Worm (Caenorhabditis elegans) whole organism, early embryonic: ENCODE results near the gene Y57A10A.14.

Experiments
- B0310.2 ChIP-seq: sonication (generic microtip); optimal IDR thresholded peaks from 2 replicates; lab custom pipeline; 2016; ENCODE audit warnings: mild to moderate bottlenecking, missing genetic modification characterization, missing compliant biosample characterization
- F13C5.2 ChIP-seq: sonication (generic microtip); optimal IDR thresholded peaks from 2 replicates; lab custom pipeline; 2017; ENCODE audit warnings: mild to moderate bottlenecking, missing genetic modification characterization, inconsistent platforms, missing compliant biosample characterization
- ama-1 ChIP-seq: fragments of 150-350 bp; optimal IDR thresholded peaks from 2 replicates; lab custom pipeline; 2014
- ets-7 ChIP-seq: sonication (generic microtip); optimal IDR thresholded peaks from 2 replicates; lab custom pipeline; 2016; ENCODE audit warnings: missing genotype, missing genetic modification characterization, missing compliant biosample characterization
- flt-1 ChIP-seq: fragments of 200-800 bp; sonication (Bioruptor generic); IDR thresholded peaks from 2 replicates; pipeline ENCODE4 v1.3.6; 2022; ENCODE audit warnings: missing genetic modification characterization, missing compliant biosample characterization
- hmg-4 ChIP-seq: fragments of 200-800 bp; sonication (Bioruptor generic); optimal IDR thresholded peaks from 2 replicates; lab custom pipeline; 2018; ENCODE audit warnings: mild to moderate bottlenecking, missing genetic modification characterization, missing compliant biosample characterization
- tbx-37 ChIP-seq: fragments of 200-800 bp; sonication (Bioruptor generic); conservative IDR thresholded peaks from 2 replicates; pipeline ENCODE4 v1.3.6; 2022; ENCODE audit warnings: missing genetic modification reagents, missing genetic modification characterization, missing compliant biosample characterization

- TF ChIP-seq hmg-4 (no peak), F13C5.2 (tag; lab: Kevin White, UChicago) (no peak), ama-1 (lab: Kevin White, UChicago) (no peak), flt-1 (GFP tag; lab: Robert Waterston, UW) (no peak), B0310.2 (tag; lab: Kevin White, UChicago) (no peak), tbx-37 (GFP tag; lab: Robert Waterston, UW) (no peak), ets-7 (tag; lab: Kevin White, UChicago) (no peak)
Measured at ce11 chrII:12137983-12138382, 47.8 kb upstream of the Y57A10A.14 start.
